Fruit fly (Drosophila melanogaster): Measurements from ENCODE around the gene CG13458.

The CG13458 gene

DNA sequence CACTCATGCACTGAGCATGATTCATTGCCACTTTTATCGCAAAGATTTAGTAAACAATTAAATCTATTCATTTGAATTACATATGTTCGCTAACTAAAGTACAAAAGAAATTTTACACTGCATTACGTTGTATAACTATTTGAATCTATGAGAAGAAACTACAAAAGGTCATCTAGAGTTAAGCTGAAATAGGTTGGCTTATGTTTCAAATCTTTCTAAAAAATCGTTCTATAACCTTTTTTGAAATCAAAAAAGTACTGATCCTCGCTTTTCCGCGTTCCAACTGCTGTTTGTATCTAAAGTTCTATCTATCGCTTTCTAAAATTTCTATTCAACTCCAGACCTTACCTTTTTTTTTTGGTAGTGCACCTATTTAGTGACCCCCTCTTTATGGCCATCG, 12.4 kb downstream of the CG13458 start:
- no peak for TF ChIP-seq Jra (GFP tag; optimal IDR thresholded peaks at IDR 0.05)
- no peak for TF ChIP-seq lola (GFP tag; optimal IDR thresholded peaks at IDR 0.05)
- no peak for TF ChIP-seq Hnf4 (GFP tag; optimal IDR thresholded peaks at IDR 0.05)
- TF ChIP-seq CrebA (GFP tag; optimal IDR thresholded peaks at IDR 0.05; ENCODE audit: borderline replicate concordance): no peak
- no peak for TF ChIP-seq Vsx2 (GFP tag; optimal IDR thresholded peaks at IDR 0.05; ENCODE audit: partially characterized antibody)
- no peak for TF ChIP-seq Dfd (GFP tag; optimal IDR thresholded peaks at IDR 0.05)
- no peak for TF ChIP-seq rgr (GFP tag; optimal IDR thresholded peaks at IDR 0.05)
- TF ChIP-seq brk (GFP tag; optimal IDR thresholded peaks at IDR 0.05): no peak
- no peak for TF ChIP-seq woc (GFP tag; optimal IDR thresholded peaks at IDR 0.05)
- no peak for TF ChIP-seq tai (GFP tag; optimal IDR thresholded peaks at IDR 0.05)
- no peak for TF ChIP-seq psq (GFP tag; optimal IDR thresholded peaks at IDR 0.05)
- TF ChIP-seq Mio (GFP tag; optimal IDR thresholded peaks at IDR 0.05): no peak
- TF ChIP-seq fru (GFP tag; optimal IDR thresholded peaks at IDR 0.05): no peak
- no peak for TF ChIP-seq Hr78 (GFP tag; optimal IDR thresholded peaks at IDR 0.05)

DNA sequence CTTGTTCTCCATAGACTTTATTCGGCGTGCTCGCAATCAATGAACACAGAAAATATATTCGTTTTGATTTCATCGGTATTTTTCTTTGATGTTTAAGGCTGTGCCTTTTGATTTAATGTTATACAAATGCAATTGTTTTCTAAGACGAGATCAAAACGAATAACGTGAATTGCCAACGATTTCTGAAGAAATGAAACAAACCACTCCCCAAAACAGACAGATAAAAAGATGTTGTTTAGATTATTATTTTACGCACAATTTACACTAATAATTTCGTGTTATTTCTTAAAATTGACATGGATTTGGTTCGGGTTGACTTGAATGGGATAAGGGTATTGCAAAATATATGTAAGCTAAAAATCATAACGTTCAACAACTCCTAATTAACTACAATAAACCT, 17.9 kb downstream of the CG13458 start, which contains the start of gene CG13457:
Gene CG13457, minus strand, starts transcription at position 101 of the 400 bp plus-strand sequence.
- TF ChIP-seq CG32264 (GFP tag; optimal IDR thresholded peaks at IDR 0.05) (no peak), Jra (GFP tag; optimal IDR thresholded peaks at IDR 0.05) (no peak), Vsx2 (GFP tag; optimal IDR thresholded peaks at IDR 0.05; ENCODE audit: partially characterized antibody) (no peak), Hnf4 (GFP tag; optimal IDR thresholded peaks at IDR 0.05) (no peak), ey (GFP tag; optimal IDR thresholded peaks at IDR 0.05) (no peak), pan (optimal IDR thresholded peaks at IDR 0.05) (no peak), dsf (GFP tag; optimal IDR thresholded peaks at IDR 0.05; ENCODE audit: borderline replicate concordance) (no peak), woc (GFP tag; optimal IDR thresholded peaks at IDR 0.05) (no peak), CG9705 (GFP tag; optimal IDR thresholded peaks at IDR 0.05) (no peak), Hr83 (GFP tag; optimal IDR thresholded peaks at IDR 0.05; ENCODE audit: poor library complexity, severe bottlenecking) (no peak), psq (GFP tag; optimal IDR thresholded peaks at IDR 0.05) (no peak)

DNA sequence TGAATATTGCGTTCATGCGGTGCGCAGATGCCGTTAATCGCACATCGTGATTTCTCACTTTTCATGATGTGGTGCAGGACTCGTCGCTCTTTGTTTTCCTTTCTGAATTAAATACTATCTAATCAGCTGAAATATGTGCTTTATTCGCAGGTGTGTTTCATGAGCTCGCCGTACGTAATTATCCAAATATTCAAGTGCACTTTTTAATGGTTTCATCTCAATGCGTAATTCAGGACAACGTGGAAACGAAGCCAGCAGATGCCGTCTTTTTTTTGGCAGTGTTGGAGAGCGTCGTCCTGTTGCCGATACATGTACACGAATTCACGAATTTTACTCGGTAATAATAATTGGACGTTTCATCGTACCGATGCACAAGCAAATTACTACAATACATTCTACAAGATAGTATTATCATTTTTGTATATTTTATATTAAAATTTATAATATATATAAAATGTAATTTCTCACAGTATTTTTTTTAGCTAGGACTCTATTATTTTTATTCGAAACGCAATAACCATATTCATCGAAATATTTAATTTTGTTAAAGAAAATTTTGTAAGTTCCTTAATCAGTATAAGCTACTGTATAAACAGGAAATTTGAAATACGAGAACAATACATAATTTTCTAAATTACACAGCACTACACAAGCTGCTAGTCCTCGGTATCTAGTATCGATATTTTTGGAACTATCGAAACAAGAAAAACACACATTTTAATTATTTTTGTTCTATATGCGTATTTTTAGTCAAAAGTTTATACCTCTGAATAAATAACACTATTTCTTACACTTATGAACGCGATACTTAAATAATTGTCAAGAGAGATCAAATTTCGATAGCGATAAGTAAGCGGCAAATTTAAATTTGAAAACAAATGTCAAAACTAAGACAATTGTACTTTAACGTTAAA, 23.6 kb downstream of the CG13458 start, which contains the start of gene CG12316:
Gene CG12316, minus strand, starts transcription at position 276 of the 914 bp plus-strand sequence.
- no peak for TF ChIP-seq Myc (optimal IDR thresholded peaks at IDR 0.05)
- no peak for TF ChIP-seq pan (optimal IDR thresholded peaks at IDR 0.05)
- TF ChIP-seq ey (GFP tag; optimal IDR thresholded peaks at IDR 0.05): peak; percentile 95
- peak; percentile 96 for TF ChIP-seq HLH106 (tag; optimal IDR thresholded peaks at IDR 0.05)
- no peak for TF ChIP-seq usp (GFP tag; optimal IDR thresholded peaks at IDR 0.05)
- TF ChIP-seq OdsH (GFP tag; optimal IDR thresholded peaks at IDR 0.05): peak; percentile 91
- no peak for TF ChIP-seq N (GFP tag; optimal IDR thresholded peaks at IDR 0.05)
- TF ChIP-seq jim (GFP tag; optimal IDR thresholded peaks at IDR 0.05): no peak
- peak; percentile 72 to 96 for TF ChIP-seq foxo (GFP tag; optimal IDR thresholded peaks at IDR 0.05)
- TF ChIP-seq Hr78 (GFP tag; optimal IDR thresholded peaks at IDR 0.05): no peak
- TF ChIP-seq Dfd (GFP tag; optimal IDR thresholded peaks at IDR 0.05): no peak
- peak; percentile 93 for TF ChIP-seq CG32264 (GFP tag; optimal IDR thresholded peaks at IDR 0.05)
- TF ChIP-seq Hnf4 (GFP tag; optimal IDR thresholded peaks at IDR 0.05): peak; percentile 88
- no peak for TF ChIP-seq sage (GFP tag; optimal IDR thresholded peaks at IDR 0.05)
- TF ChIP-seq GATAd (GFP tag; optimal IDR thresholded peaks at IDR 0.05): peak; percentile 72
- TF ChIP-seq psq (GFP tag; optimal IDR thresholded peaks at IDR 0.05): peak; percentile 90
- TF ChIP-seq dsf (GFP tag; optimal IDR thresholded peaks at IDR 0.05; ENCODE audit: borderline replicate concordance): peak; percentile 87
- peak; percentile 66 for TF ChIP-seq Mio (GFP tag; optimal IDR thresholded peaks at IDR 0.05)
- peak; percentile 72 for TF ChIP-seq Rel (GFP tag; optimal IDR thresholded peaks at IDR 0.05)
- TF ChIP-seq Rel (tag; optimal IDR thresholded peaks at IDR 0.05): peak; percentile 86
- no peak for TF ChIP-seq Vsx2 (GFP tag; optimal IDR thresholded peaks at IDR 0.05; ENCODE audit: partially characterized antibody)
- TF ChIP-seq rgr (GFP tag; optimal IDR thresholded peaks at IDR 0.05): peak; percentile 96
- peak; percentile 97 for TF ChIP-seq Sp1 (GFP tag; optimal IDR thresholded peaks at IDR 0.05)
- TF ChIP-seq Hr83 (GFP tag; optimal IDR thresholded peaks at IDR 0.05; ENCODE audit: poor library complexity, severe bottlenecking): peak; percentile 31
- peak; percentile 98 for TF ChIP-seq br (GFP tag; optimal IDR thresholded peaks at IDR 0.05)
- no peak for TF ChIP-seq Jra (GFP tag; optimal IDR thresholded peaks at IDR 0.05)
- TF ChIP-seq lola (GFP tag; optimal IDR thresholded peaks at IDR 0.05): no peak
- TF ChIP-seq CrebA (GFP tag; optimal IDR thresholded peaks at IDR 0.05; ENCODE audit: borderline replicate concordance): no peak
- peak; percentile 96 for TF ChIP-seq CG9705 (GFP tag; optimal IDR thresholded peaks at IDR 0.05)
- peak; percentile 98 for TF ChIP-seq fru (GFP tag; optimal IDR thresholded peaks at IDR 0.05)
- no peak for TF ChIP-seq Abd-B (GFP tag; optimal IDR thresholded peaks at IDR 0.05)
- TF ChIP-seq dl (GFP tag; optimal IDR thresholded peaks at IDR 0.05; ENCODE audit: insufficient read depth in 1 of 2, partially characterized antibody in 2 of 2): no peak
- peak; percentile 91 for TF ChIP-seq dmrt93B (GFP tag; optimal IDR thresholded peaks at IDR 0.05)
- peak; percentile 97 for TF ChIP-seq h (GFP tag; optimal IDR thresholded peaks at IDR 0.05)
- TF ChIP-seq woc (GFP tag; optimal IDR thresholded peaks at IDR 0.05): peak; percentile 89
- TF ChIP-seq tai (GFP tag; optimal IDR thresholded peaks at IDR 0.05): no peak
- no peak for TF ChIP-seq Dif (GFP tag; optimal IDR thresholded peaks at IDR 0.05; ENCODE audit: partially characterized antibody)
- TF ChIP-seq sv (GFP tag; optimal IDR thresholded peaks at IDR 0.05): peak; percentile 86
- no peak for TF ChIP-seq brk (GFP tag; optimal IDR thresholded peaks at IDR 0.05)

Data from whole organism, wandering third instar larva.